3 fruit fly cellular contexts compared by ENCODE assay signal in the genomic region with DNA sequence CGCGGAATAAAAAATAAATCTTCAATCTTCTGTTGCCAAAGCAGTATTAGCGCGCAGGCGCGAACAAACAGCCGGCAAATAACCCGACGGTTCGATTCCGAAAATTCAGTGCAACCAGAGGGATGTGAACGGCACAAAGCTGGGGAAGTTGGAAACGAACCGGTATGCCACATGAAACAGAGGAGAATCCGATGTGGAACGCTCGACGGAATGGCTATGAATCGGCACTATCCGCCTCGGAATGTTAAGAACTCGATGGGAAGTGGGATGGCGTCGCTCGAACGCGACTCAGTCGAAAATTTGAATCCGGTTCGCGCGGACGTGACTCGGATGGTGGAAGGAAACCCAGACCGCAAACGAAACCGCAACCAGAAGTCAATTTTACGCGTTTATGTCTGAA.
TF ChIP-seq lines count a peak whose summit lies in the region.

A gene (plus strand): TSS at position 289 of the 400 bp plus-strand sequence.

- no peak for TF ChIP-seq CTCF in whole organism, embryonic (GFP tag; optimal IDR thresholded peaks at IDR 0.05; lab: Kevin White, UChicago)

TF ChIP-seq in whole organism, adult, 20 proteins besides CTCF, POLR2A, EP300 and RAD21:
- TF ChIP-seq CG14711 (tag; optimal IDR thresholded peaks at IDR 0.05; lab: Kevin White, UChicago) (no peak), pad (GFP tag; optimal IDR thresholded peaks at IDR 0.05; lab: Kevin White, UChicago) (peak; percentile 94)

TF ChIP-seq in whole organism, embryonic, 481 proteins besides CTCF, POLR2A, EP300 and RAD21:
- TF ChIP-seq CG16779 (GFP tag; IDR thresholded peaks at IDR 0.05; lab: Robert Waterston, UW) (0 out of 2 replicates have a peak, but pooled peaks have one; percentile 5), CG15514 (GFP tag; optimal IDR thresholded peaks at IDR 0.05; lab: Kevin White, UChicago) (peak; percentile 17), CG13894 (tag; optimal IDR thresholded peaks at IDR 0.05; lab: Kevin White, UChicago) (peak; percentile 65), salm (tag; optimal IDR thresholded peaks at IDR 0.05; lab: Kevin White, UChicago) (no peak), CG5180 (GFP tag; optimal IDR thresholded peaks at IDR 0.05; lab: Kevin White, UChicago) (peak; percentile 82), sd (tag; optimal IDR thresholded peaks at IDR 0.05; lab: Kevin White, UChicago) (peak; percentile 41), gcm2 (GFP tag; optimal IDR thresholded peaks at IDR 0.05; lab: Kevin White, UChicago) (no peak), pfk (GFP tag; optimal IDR thresholded peaks at IDR 0.05; lab: Kevin White, UChicago) (peak; percentile 98), Jarid2 (GFP tag; optimal IDR thresholded peaks at IDR 0.05; lab: Kevin White, UChicago) (peak; percentile 46), nerfin-1 (tag; optimal IDR thresholded peaks at IDR 0.05; lab: Kevin White, UChicago) (peak; percentile 58), CG9437 (GFP tag; optimal IDR thresholded peaks at IDR 0.05; lab: Kevin White, UChicago) (no peak), chinmo (GFP tag; IDR thresholded peaks at IDR 0.05; lab: Robert Waterston, UW; ENCODE audit: partially characterized antibody) (0 out of 4 replicates have a peak, but pooled peaks have one; percentile 47), ewg (GFP tag; optimal IDR thresholded peaks at IDR 0.05; lab: Kevin White, UChicago) (peak; percentile 77), CG6175 (GFP tag; IDR thresholded peaks at IDR 0.05; lab: Robert Waterston, UW) (no peak), abd-A (tag; optimal IDR thresholded peaks at IDR 0.05; lab: Kevin White, UChicago) (peak; percentile 53), Hr51 (GFP tag; optimal IDR thresholded peaks at IDR 0.05; lab: Kevin White, UChicago) (peak in 1 of 2 experiments; percentile 24), Deaf1 (tag; optimal IDR thresholded peaks at IDR 0.05; lab: Kevin White, UChicago) (peak; percentile 88), scrt (GFP tag; optimal IDR thresholded peaks at IDR 0.05; lab: Kevin White, UChicago) (peak; percentile 66), ase (GFP tag; IDR thresholded peaks at IDR 0.05; lab: Robert Waterston, UW) (no peak)

TF ChIP-seq in whole organism, wandering third instar larva, 38 proteins besides CTCF, POLR2A, EP300 and RAD21:
- peak; percentile 59 for TF ChIP-seq Dif (GFP tag; optimal IDR thresholded peaks at IDR 0.05; lab: Kevin White, UChicago; ENCODE audit: partially characterized antibody)
- TF ChIP-seq usp (GFP tag; optimal IDR thresholded peaks at IDR 0.05; lab: Kevin White, UChicago), result no peak
